Worm (Caenorhabditis elegans) whole organism, L4/young adult: ENCODE results near the gene abcf-3.

Experiments
- W03F9.2 ChIP-seq: fragments of 150-350 bp; optimal IDR thresholded peaks from 2 replicates; lab custom pipeline; 2014; ENCODE audit warnings: missing biosample characterization, missing genetic modification characterization
- dao-5 ChIP-seq: sonication (generic microtip); optimal IDR thresholded peaks from 2 replicates; lab custom pipeline; 2016; ENCODE audit warnings: missing genotype, missing genetic modification characterization, moderate library complexity, missing compliant biosample characterization
- him-1 ChIP-seq: sonication (generic microtip); optimal IDR thresholded peaks from 2 replicates; lab custom pipeline; 2016; ENCODE audit warnings: missing genotype, missing genetic modification reagents, missing genetic modification characterization, missing compliant biosample characterization

abcf-3 gene

DNA sequence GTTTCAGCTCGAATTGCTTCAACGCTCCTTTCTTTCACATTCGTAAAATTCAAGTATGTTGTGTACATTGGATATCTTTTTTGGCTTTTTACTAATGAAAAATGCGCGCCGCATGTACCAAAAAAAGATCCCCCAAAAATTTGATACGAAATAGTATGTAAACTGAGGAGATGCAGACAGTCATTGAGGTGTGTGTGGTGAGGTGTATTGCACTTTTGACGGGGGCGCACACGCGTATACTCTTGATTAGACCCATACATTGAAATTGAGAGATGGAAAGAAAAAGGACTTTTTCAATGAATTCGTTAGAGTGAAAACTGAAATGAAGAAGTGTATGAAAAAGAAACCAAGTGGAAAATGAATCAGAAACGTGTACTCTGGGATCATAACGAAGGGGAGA is 48.2 kb downstream of the abcf-3 start:
- TF ChIP-seq dao-5 (tag; lab: Kevin White, UChicago): no peak
- TF ChIP-seq W03F9.2 (tag; lab: Kevin White, UChicago): no peak
- no peak for TF ChIP-seq him-1 (tag; lab: Kevin White, UChicago)
